Fruit fly (Drosophila melanogaster) whole organism, embryonic: ENCODE data around the gene Rfx.
"Not testable (repeated sequence)": the region's sequence is repeated elsewhere in the genome, so short reads cannot be mapped to it uniquely, and the experiment has no call there.

Experiments used
- CG10209 ChIP-seq: fragments of 200-800 bp; sonication (Bioruptor generic); optimal IDR thresholded peaks from 3 replicates; lab custom pipeline; 2017; ENCODE audit warnings: missing biosample characterization, mild to moderate bottlenecking, missing genetic modification characterization, missing genetic modification reagents
- CG10431 ChIP-seq: fragments of 200-800 bp; sonication (Bioruptor generic); optimal IDR thresholded peaks from 3 replicates; lab custom pipeline; 2018; ENCODE audit warnings: missing biosample characterization, mild to moderate bottlenecking, missing genetic modification characterization
- CG12071 ChIP-seq: fragments of 200-800 bp; sonication (Bioruptor generic); optimal IDR thresholded peaks from 3 replicates; lab custom pipeline; 2018; ENCODE audit warnings: missing biosample characterization, mild to moderate bottlenecking, missing genetic modification characterization
- CG13894 ChIP-seq: fragments of 200-800 bp; sonication (Bioruptor generic); optimal IDR thresholded peaks from 3 replicates; lab custom pipeline; 2018; ENCODE audit warnings: missing biosample characterization, mild to moderate bottlenecking, missing genetic modification characterization, moderate library complexity
- CG15011 ChIP-seq: fragments of 200-800 bp; sonication (Bioruptor generic); optimal IDR thresholded peaks from 3 replicates; lab custom pipeline; 2018; ENCODE audit warnings: missing biosample characterization, mild to moderate bottlenecking, missing genetic modification characterization
- CG15269 ChIP-seq: fragments of 200-800 bp; sonication (Bioruptor generic); optimal IDR thresholded peaks from 2 replicates; lab custom pipeline; 2018; ENCODE audit warnings: missing biosample characterization, mild to moderate bottlenecking, missing genetic modification characterization, moderate library complexity
- CG1603 ChIP-seq: fragments of 200-800 bp; sonication (Bioruptor generic); optimal IDR thresholded peaks from 2 replicates; lab custom pipeline; 2019; ENCODE audit warnings: missing biosample characterization, mild to moderate bottlenecking, missing genetic modification characterization, moderate library complexity
- CG18262 ChIP-seq: fragments of 200-800 bp; optimal IDR thresholded peaks from 3 replicates; lab custom pipeline; 2019; ENCODE audit warnings: missing biosample characterization, mild to moderate bottlenecking, missing genetic modification characterization, moderate library complexity
- CG2116 ChIP-seq: fragments of 200-800 bp; sonication (Bioruptor generic); optimal IDR thresholded peaks from 3 replicates; lab custom pipeline; 2018; ENCODE audit warnings: missing biosample characterization, mild to moderate bottlenecking, missing genetic modification characterization
- CG2678 ChIP-seq: fragments of 200-800 bp; sonication (Bioruptor generic); optimal IDR thresholded peaks from 3 replicates; lab custom pipeline; 2019; ENCODE audit warnings: missing biosample characterization, mild to moderate bottlenecking, missing genetic modification characterization, moderate library complexity
- CG31365 ChIP-seq: fragments of 200-800 bp; sonication (Bioruptor generic); optimal IDR thresholded peaks from 2 replicates; lab custom pipeline; 2018; ENCODE audit warnings: missing biosample characterization, mild to moderate bottlenecking, missing genetic modification characterization
- CG3163 ChIP-seq: fragments of 200-800 bp; sonication (Bioruptor generic); optimal IDR thresholded peaks from 3 replicates; lab custom pipeline; 2016; ENCODE audit warnings: missing biosample characterization, missing genetic modification characterization
- CG4707 ChIP-seq: fragments of 200-800 bp; sonication (Bioruptor generic); optimal IDR thresholded peaks from 2 replicates; lab custom pipeline; 2018; ENCODE audit warnings: missing biosample characterization, mild to moderate bottlenecking, missing genetic modification characterization, moderate library complexity
- CG7745 ChIP-seq: fragments of 200-800 bp; sonication (Bioruptor generic); optimal IDR thresholded peaks from 2 replicates; lab custom pipeline; 2018; ENCODE audit warnings: missing biosample characterization, mild to moderate bottlenecking, missing genetic modification characterization, moderate library complexity
- CG7987 ChIP-seq: fragments of 200-800 bp; sonication (Bioruptor generic); optimal IDR thresholded peaks from 2 replicates; lab custom pipeline; 2018; ENCODE audit warnings: missing biosample characterization, mild to moderate bottlenecking, missing genetic modification characterization, moderate library complexity
- Gug ChIP-seq: fragments of 200-800 bp; sonication (Bioruptor generic); IDR thresholded peaks from 4 replicates; pipeline ENCODE4 v1.3.6; 2022; ENCODE audit warnings: missing biosample characterization, missing genetic modification characterization
- Ptx1 ChIP-seq: fragments of 200-800 bp; sonication (Bioruptor generic); IDR thresholded peaks from 2 replicates; pipeline ENCODE4 v1.3.6; 2022; ENCODE audit warnings: missing biosample characterization, missing genetic modification characterization
- Sry-β ChIP-seq: fragments of 200-800 bp; sonication (Bioruptor generic); optimal IDR thresholded peaks from 2 replicates; lab custom pipeline; 2018; ENCODE audit warnings: missing biosample characterization, mild to moderate bottlenecking, missing genetic modification characterization, moderate library complexity
- Trl ChIP-seq, 3 experiments: fragments of >200 bp in 2 of 3; fragments of 200-800 bp in 1 of 3; sonication (Bioruptor generic) in 1 of 3; optimal IDR thresholded peaks; 2 replicates in 1 of 3; 3 replicates in 2 of 3; lab custom pipeline; 2016 to 2017; ENCODE audit warnings: missing biosample characterization in 1 of 3, missing genetic modification characterization in 1 of 3
- bab2 ChIP-seq: fragments of 200-800 bp; sonication (Bioruptor generic); optimal IDR thresholded peaks from 2 replicates; lab custom pipeline; 2016; ENCODE audit warnings: missing biosample characterization, missing genetic modification characterization
- cwo ChIP-seq: fragments of 200-800 bp; sonication (Bioruptor generic); optimal IDR thresholded peaks from 3 replicates; lab custom pipeline; 2017; ENCODE audit warnings: missing biosample characterization, missing genetic modification characterization, mild to moderate bottlenecking, moderate library complexity, missing genetic modification reagents
- dmrt11E ChIP-seq: fragments of 200-800 bp; sonication (Bioruptor generic); optimal IDR thresholded peaks from 3 replicates; lab custom pipeline; 2018; ENCODE audit warnings: missing biosample characterization, mild to moderate bottlenecking, missing genetic modification characterization, moderate library complexity
- eve ChIP-seq, 2 experiments: fragments of >200 bp; optimal IDR thresholded peaks; 2 replicates each; lab custom pipeline; 2017; ENCODE audit warnings: missing biosample characterization in 2 of 2, missing genetic modification characterization in 2 of 2
- eyg ChIP-seq: fragments of 200-800 bp; sonication (Bioruptor generic); optimal IDR thresholded peaks from 3 replicates; lab custom pipeline; 2016; ENCODE audit warnings: missing biosample characterization, missing genetic modification characterization
- gem ChIP-seq: fragments of 200-800 bp; sonication (Bioruptor generic); optimal IDR thresholded peaks from 2 replicates; lab custom pipeline; 2019; ENCODE audit warnings: missing biosample characterization, mild to moderate bottlenecking, missing genetic modification characterization, moderate library complexity
- gsb-n ChIP-seq: fragments of 200-800 bp; sonication (Bioruptor generic); optimal IDR thresholded peaks from 3 replicates; lab custom pipeline; 2018; ENCODE audit warnings: missing biosample characterization, mild to moderate bottlenecking, missing genetic modification characterization
- lola ChIP-seq, 3 experiments: fragments of >200 bp in 2 of 3; fragments of 200-800 bp in 1 of 3; sonication (Bioruptor generic) in 1 of 3; optimal IDR thresholded peaks; 2 replicates each; lab custom pipeline; 2017 to 2019; ENCODE audit warnings: missing biosample characterization in 3 of 3, missing genetic modification characterization in 3 of 3, mild to moderate bottlenecking in 1 of 3, moderate library complexity in 1 of 3
- pb ChIP-seq: fragments of 200-800 bp; sonication (Bioruptor generic); optimal IDR thresholded peaks from 3 replicates; lab custom pipeline; 2016; ENCODE audit warnings: missing biosample characterization, missing genetic modification characterization
- sc ChIP-seq, 3 experiments: fragments of >200 bp in 2 of 3; fragments of 200-800 bp in 1 of 3; sonication (Bioruptor generic) in 1 of 3; optimal IDR thresholded peaks; 2 replicates in 2 of 3; 3 replicates in 1 of 3; lab custom pipeline; 2017; ENCODE audit warnings: mild to moderate bottlenecking in 1 of 3, missing biosample characterization in 1 of 3, missing genetic modification characterization in 1 of 3, missing genetic modification reagents in 1 of 3
- scrt ChIP-seq: fragments of 200-800 bp; sonication (Bioruptor generic); optimal IDR thresholded peaks from 2 replicates; lab custom pipeline; 2018; ENCODE audit warnings: missing biosample characterization, mild to moderate bottlenecking, missing genetic modification characterization, moderate library complexity
- sd ChIP-seq: fragments of 200-800 bp; sonication (Bioruptor generic); optimal IDR thresholded peaks from 3 replicates; lab custom pipeline; 2018; ENCODE audit warnings: missing biosample characterization, mild to moderate bottlenecking, missing genetic modification characterization, moderate library complexity
- sug ChIP-seq: fragments of 200-800 bp; optimal IDR thresholded peaks from 2 replicates; lab custom pipeline; 2019; ENCODE audit warnings: missing biosample characterization, mild to moderate bottlenecking, missing genetic modification characterization, moderate library complexity
- trem ChIP-seq: fragments of 200-800 bp; optimal IDR thresholded peaks from 3 replicates; lab custom pipeline; 2019; ENCODE audit warnings: missing biosample characterization, mild to moderate bottlenecking, missing genetic modification characterization, moderate library complexity

The Rfx gene

DNA sequence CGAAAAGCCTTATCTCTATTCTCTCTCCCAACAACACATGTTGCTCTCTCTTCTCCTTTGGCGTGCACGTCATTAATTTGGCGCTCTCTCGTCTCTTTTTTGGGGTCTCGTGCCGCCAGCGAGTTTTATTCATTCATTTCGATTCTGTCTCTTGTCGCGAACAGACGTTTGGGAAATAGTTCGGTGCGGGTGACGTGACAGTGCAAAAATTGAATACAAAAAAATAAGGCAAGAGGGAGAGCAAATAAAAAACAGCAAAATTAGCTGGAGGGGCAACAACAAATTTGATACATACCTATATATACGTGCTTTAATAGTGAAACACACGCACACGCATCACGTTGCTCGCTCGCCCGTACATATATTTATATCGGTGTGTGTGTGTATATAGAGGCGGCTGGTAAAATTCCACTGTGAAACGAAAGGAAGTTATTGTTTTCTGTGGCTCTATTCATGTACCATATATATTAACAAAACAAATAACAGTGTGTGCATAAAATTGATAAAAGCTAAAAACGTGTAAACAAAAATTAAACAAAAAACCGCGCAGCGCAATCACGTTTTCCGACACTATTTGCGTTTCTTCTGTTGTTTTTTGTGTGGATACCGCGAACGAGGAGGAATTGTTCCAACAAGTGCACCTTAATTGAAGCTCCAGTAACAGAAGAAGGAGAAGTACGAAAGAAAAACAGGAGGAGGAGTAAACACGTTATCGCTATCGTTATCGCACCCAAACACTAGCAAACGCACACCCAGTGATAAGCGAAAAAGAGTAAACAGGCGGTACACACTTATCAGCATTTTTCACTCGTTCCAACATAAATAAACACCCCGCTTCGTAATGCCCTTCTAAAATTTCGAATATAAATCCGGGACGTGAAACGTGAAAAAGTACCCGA is 10.5 kb upstream of the Rfx start, which contains the start of gene cwo (continued):
- TF ChIP-seq CG7745 (tag; lab: Kevin White, UChicago) (peak; percentile 2), CG18262 (tag; lab: Kevin White, UChicago) (peak; percentile 10), CG3163 (GFP tag; lab: Kevin White, UChicago) (peak; percentile 28), CG12071 (peak; percentile 47), lola (GFP tag; optimal IDR thresholded peaks at IDR 0.05; lab: Kevin White, UChicago) (peak in 1 of 3 experiments; percentile 13), Sry-β (GFP tag; lab: Kevin White, UChicago) (no peak), scrt (GFP tag; lab: Kevin White, UChicago) (peak; percentile 48), sc (optimal IDR thresholded peaks at IDR 0.05; lab: Kevin White, UChicago) (no peak), sc (GFP tag; optimal IDR thresholded peaks at IDR 0.05; lab: Kevin White, UChicago) (peak; percentile 21), pb (no peak), CG10209 (peak; percentile 13), eyg (GFP tag; lab: Kevin White, UChicago) (peak; percentile 27), CG1603 (tag; lab: Kevin White, UChicago) (peak; percentile 43), CG13894 (peak; percentile 78), CG31365 (tag; lab: Kevin White, UChicago) (peak; percentile 40), CG10431 (peak; percentile 45), Ptx1 (no peak), bab2 (GFP tag; lab: Kevin White, UChicago) (peak; percentile 26), gem (tag; lab: Kevin White, UChicago) (peak; percentile 14), CG2678 (tag; lab: Kevin White, UChicago) (peak; percentile 39), sug (tag; lab: Kevin White, UChicago) (peak; percentile 52), CG15269 (no peak), dmrt11E (tag; lab: Kevin White, UChicago) (peak; percentile 25), Gug (GFP tag; lab: Robert Waterston, UW) (peak; percentile 36; the same call in 1 of the 4 replicates), CG4707 (GFP tag; lab: Kevin White, UChicago) (peak; percentile 8), CG2116 (peak; percentile 5), trem (no peak), eve (GFP tag; optimal IDR thresholded peaks at IDR 0.05; lab: Kevin White, UChicago) (peak in 1 of 2 experiments; percentile 85), CG15011 (GFP tag; lab: Kevin White, UChicago) (peak; percentile 17), Trl (optimal IDR thresholded peaks at IDR 0.05; lab: Kevin White, UChicago) (peak; percentile 38 to 52), Trl (GFP tag; optimal IDR thresholded peaks at IDR 0.05; lab: Kevin White, UChicago) (peak; percentile 8), gsb-n (tag; lab: Kevin White, UChicago) (no peak)
- TF ChIP-seq, all 482 proteins: peak for 120

DNA sequence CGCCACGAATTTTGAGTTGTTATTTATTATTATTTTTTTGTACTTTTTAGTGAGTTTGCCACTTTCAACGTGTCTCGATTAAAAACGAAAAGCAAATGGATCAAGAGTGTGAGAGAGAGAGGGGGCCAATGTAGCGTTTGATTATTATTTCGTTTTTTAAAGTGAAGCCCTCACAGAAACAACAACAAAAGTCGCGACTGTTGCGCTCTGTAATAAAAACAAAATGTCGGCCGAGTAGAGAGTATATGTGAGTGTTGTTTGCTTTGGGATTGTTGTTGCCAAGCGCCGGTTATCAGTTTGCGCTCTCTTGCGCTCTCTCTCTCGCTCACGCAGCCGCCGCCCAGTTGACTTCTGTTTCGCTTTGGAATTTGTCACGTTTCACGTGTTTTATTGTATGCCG is 9.1 kb upstream of the Rfx start:
- TF ChIP-seq CG7987: peak; percentile 10
- TF ChIP-seq sd: peak; percentile 8
- TF ChIP-seq cwo (GFP tag; lab: Kevin White, UChicago): peak; percentile 98
- TF ChIP-seq scrt (GFP tag; lab: Kevin White, UChicago): peak; percentile 2
- TF ChIP-seq Trl (optimal IDR thresholded peaks at IDR 0.05; lab: Kevin White, UChicago): peak; percentile 8 to 54
- TF ChIP-seq Trl (GFP tag; optimal IDR thresholded peaks at IDR 0.05; lab: Kevin White, UChicago): not testable (repeated sequence)
- TF ChIP-seq, all 482 proteins: peak for 5; not testable (repeated sequence) for 477

dm6 chr3R:10384474-10384873 is 6.6 kb upstream of the Rfx start:
- TF ChIP-seq cwo (GFP tag; lab: Kevin White, UChicago) (peak; percentile 100), gem (tag; lab: Kevin White, UChicago) (peak; percentile 16)
